Worm (Caenorhabditis elegans): ENCODE data around the gene fbxb-16.

- TF ChIP-seq skn-1 (tag; optimal IDR thresholded peaks at IDR 0.05) (no peak), fos-1 (tag; optimal IDR thresholded peaks at IDR 0.05) (no peak), elt-3 (tag; optimal IDR thresholded peaks at IDR 0.05) (no peak), fkh-10 (GFP tag; optimal IDR thresholded peaks at IDR 0.05) (no peak), elt-1 (tag; optimal IDR thresholded peaks at IDR 0.05) (no peak), sea-2 (GFP tag; optimal IDR thresholded peaks at IDR 0.05) (no peak), ama-1 (optimal IDR thresholded peaks at IDR 0.05) (no peak)
Measured at ce11 chrII:1606079-1606478, 45.6 kb downstream of the fbxb-16 start, which contains the start of gene bath-33.

All from whole organism, L3 larva.